Worm (Caenorhabditis elegans) whole organism, young adult: ENCODE results near the gene ZC395.11.

ENCODE experiments used
- B0035.1 ChIP-seq: sonication (generic microtip); optimal IDR thresholded peaks from 2 replicates; lab custom pipeline; 2016; ENCODE audit warnings: missing genetic modification characterization, mild to moderate bottlenecking, missing compliant biosample characterization, missing genotype, missing genetic modification reagents
- B0336.3 ChIP-seq: fragments of 200-800 bp; sonication (Bioruptor generic); IDR thresholded peaks from 2 replicates; pipeline ENCODE4 v1.3.6; 2022; ENCODE audit warnings: missing genetic modification characterization, missing compliant biosample characterization
- F37B4.10 ChIP-seq: fragments of 200-800 bp; sonication (Bioruptor generic); IDR thresholded peaks from 2 replicates; pipeline ENCODE4 v1.3.6; 2022; ENCODE audit warnings: missing genetic modification characterization, missing compliant biosample characterization
- F57A8.1 ChIP-seq: fragments of 200-800 bp; sonication (Bioruptor generic); optimal IDR thresholded peaks from 2 replicates; lab custom pipeline; 2018; ENCODE audit warnings: mild to moderate bottlenecking, missing genetic modification characterization, moderate library complexity, missing compliant biosample characterization
- K11D2.4 ChIP-seq: fragments of 200-800 bp; sonication (Bioruptor generic); IDR thresholded peaks from 2 replicates; pipeline ENCODE4 v1.3.6; 2022; ENCODE audit warnings: missing genetic modification reagents, missing genetic modification characterization, missing compliant biosample characterization
- T07F8.4 ChIP-seq: sonication (generic microtip); optimal IDR thresholded peaks from 2 replicates; lab custom pipeline; 2016; ENCODE audit warnings: mild to moderate bottlenecking, missing genetic modification characterization, moderate library complexity, missing compliant biosample characterization
- Y53G8AR.9 ChIP-seq: fragments of 200-800 bp; sonication (Bioruptor generic); conservative IDR thresholded peaks from 2 replicates; pipeline ENCODE4 v1.3.6; 2022; ENCODE audit warnings: missing genetic modification reagents, missing genetic modification characterization, missing compliant biosample characterization
- ZK185.1 ChIP-seq: sonication (generic microtip); optimal IDR thresholded peaks from 2 replicates; lab custom pipeline; 2016; ENCODE audit warnings: mild to moderate bottlenecking, missing genetic modification characterization, missing compliant biosample characterization; ENCODE audit not compliant: poor library complexity, severe bottlenecking
- attf-3 ChIP-seq: fragments of 200-800 bp; sonication (Bioruptor generic); conservative IDR thresholded peaks from 2 replicates; pipeline ENCODE4 v1.3.6; 2022; ENCODE audit warnings: missing genetic modification reagents, missing genetic modification characterization, missing compliant biosample characterization
- attf-6 ChIP-seq: fragments of 200-800 bp; sonication (Bioruptor generic); IDR thresholded peaks from 2 replicates; pipeline ENCODE4 v1.3.6; 2022; ENCODE audit warnings: missing genetic modification reagents, missing genetic modification characterization, missing compliant biosample characterization
- bed-1 ChIP-seq: fragments of 200-800 bp; sonication (Bioruptor generic); IDR thresholded peaks from 2 replicates; pipeline ENCODE4 v1.3.6; 2022; ENCODE audit warnings: missing genetic modification reagents, missing genetic modification characterization, missing compliant biosample characterization
- efl-1 ChIP-seq: fragments of 150-350 bp; optimal IDR thresholded peaks from 2 replicates; lab custom pipeline; 2014; ENCODE audit warnings: missing biosample characterization, missing genetic modification reagents, missing genetic modification characterization
- egl-44 ChIP-seq: fragments of 200-800 bp; sonication (Bioruptor generic); IDR thresholded peaks from 2 replicates; pipeline ENCODE4 v1.3.6; 2022; ENCODE audit warnings: missing genetic modification reagents, missing genetic modification characterization, missing compliant biosample characterization
- ekl-4 ChIP-seq: fragments of 200-800 bp; sonication (Bioruptor generic); IDR thresholded peaks from 2 replicates; pipeline ENCODE4 v1.3.6; 2022; ENCODE audit warnings: missing genetic modification reagents, missing genetic modification characterization, missing compliant biosample characterization
- hsf-1 ChIP-seq: fragments of 200-800 bp; sonication (Bioruptor generic); IDR thresholded peaks from 2 replicates; pipeline ENCODE4 v1.3.6; 2022; ENCODE audit warnings: missing genetic modification reagents, missing genetic modification characterization, missing compliant biosample characterization
- lag-1 ChIP-seq: fragments of 200-800 bp; sonication (Bioruptor generic); IDR thresholded peaks from 2 replicates; pipeline ENCODE4 v1.3.6; 2022; ENCODE audit warnings: missing genetic modification reagents, missing genetic modification characterization, missing compliant biosample characterization
- let-526 ChIP-seq: fragments of 200-800 bp; sonication (Bioruptor generic); IDR thresholded peaks from 2 replicates; pipeline ENCODE4 v1.3.6; 2022; ENCODE audit warnings: missing genetic modification reagents, missing genetic modification characterization, missing compliant biosample characterization
- lin-26 ChIP-seq: fragments of 200-800 bp; sonication (Bioruptor generic); IDR thresholded peaks from 2 replicates; pipeline ENCODE4 v1.3.6; 2022; ENCODE audit warnings: missing genetic modification reagents, missing genetic modification characterization, missing compliant biosample characterization
- lin-40 ChIP-seq: sonication (generic microtip); optimal IDR thresholded peaks from 2 replicates; lab custom pipeline; 2016; ENCODE audit warnings: missing genetic modification characterization, mild to moderate bottlenecking, missing compliant biosample characterization, missing genotype, missing genetic modification reagents
- lsl-1 ChIP-seq: fragments of 200-800 bp; sonication (Bioruptor generic); optimal IDR thresholded peaks from 2 replicates; lab custom pipeline; 2018; ENCODE audit warnings: mild to moderate bottlenecking, missing genetic modification characterization, moderate library complexity, missing compliant biosample characterization
- madf-6 ChIP-seq: fragments of 200-800 bp; sonication (Bioruptor generic); IDR thresholded peaks from 2 replicates; pipeline ENCODE4 v1.3.6; 2022; ENCODE audit warnings: missing genetic modification reagents, missing genetic modification characterization, missing compliant biosample characterization
- madf-8 ChIP-seq: fragments of 200-800 bp; sonication (Bioruptor generic); conservative IDR thresholded peaks from 2 replicates; pipeline ENCODE4 v1.3.6; 2022; ENCODE audit warnings: missing genetic modification reagents, missing genetic modification characterization, missing compliant biosample characterization
- nfya-2 ChIP-seq: fragments of 200-800 bp; sonication (Bioruptor generic); IDR thresholded peaks from 2 replicates; pipeline ENCODE4 v1.3.6; 2022; ENCODE audit warnings: missing genetic modification reagents, missing genetic modification characterization, missing compliant biosample characterization
- nhr-80 ChIP-seq: sonication (generic microtip); optimal IDR thresholded peaks from 2 replicates; lab custom pipeline; 2016; ENCODE audit warnings: missing genetic modification characterization, missing compliant biosample characterization
- pha-4 ChIP-seq: fragments of 150-350 bp; sonication (generic microtip); optimal IDR thresholded peaks from 2 replicates; lab custom pipeline; 2014; ENCODE audit warnings: missing biosample characterization, missing genetic modification reagents, missing genetic modification characterization
- snpc-3.4 ChIP-seq: sonication (generic microtip); optimal IDR thresholded peaks from 2 replicates; lab custom pipeline; 2017; ENCODE audit warnings: missing genetic modification characterization, mild to moderate bottlenecking, missing compliant biosample characterization, antibody characterized with exemption, moderate library complexity, missing genotype, missing genetic modification reagents
- somi-1 ChIP-seq: fragments of 200-800 bp; sonication (Bioruptor generic); optimal IDR thresholded peaks from 2 replicates; lab custom pipeline; 2018; ENCODE audit warnings: mild to moderate bottlenecking, missing genetic modification characterization, missing compliant biosample characterization
- tbp1 ChIP-seq: fragments of 200-800 bp; sonication (Bioruptor generic); optimal IDR thresholded peaks from 2 replicates; lab custom pipeline; 2018; ENCODE audit warnings: mild to moderate bottlenecking, missing genetic modification characterization, missing compliant biosample characterization
- xnd-1 ChIP-seq: sonication (generic microtip); optimal IDR thresholded peaks from 2 replicates; lab custom pipeline; 2016; ENCODE audit warnings: missing genotype, missing genetic modification reagents, missing genetic modification characterization, missing compliant biosample characterization
- zfh-2 ChIP-seq: fragments of 200-800 bp; sonication (Bioruptor generic); conservative IDR thresholded peaks from 2 replicates; pipeline ENCODE4 v1.3.6; 2022; ENCODE audit warnings: missing genetic modification reagents, missing genetic modification characterization, missing compliant biosample characterization
- zim-3 ChIP-seq: sonication (generic microtip); optimal IDR thresholded peaks from 2 replicates; lab custom pipeline; 2017; ENCODE audit warnings: mild to moderate bottlenecking, missing genetic modification characterization, moderate library complexity, missing compliant biosample characterization

ZC395.11 gene

ce11 chrIII:5254108-5254507, 32.0 kb downstream of the ZC395.11 start, which contains the start of the genes sumv-1 and gop-1:
Gene sumv-1, minus strand, starts transcription at chrIII:5254187.
Gene gop-1, plus strand, starts transcription at chrIII:5254438.
- TF ChIP-seq Y53G8AR.9 (GFP tag; lab: Robert Waterston, UW) (no peak), attf-3 (GFP tag; lab: Robert Waterston, UW) (peak; percentile 83), bed-1 (GFP tag; lab: Robert Waterston, UW) (no peak), tbp1 (GFP tag; lab: Kevin White, UChicago) (no peak), F37B4.10 (no peak), let-526 (GFP tag; lab: Robert Waterston, UW) (no peak), attf-6 (GFP tag; lab: Robert Waterston, UW) (no peak)
- TF ChIP-seq, all 124 proteins: peak for 1

ce11 chrIII:5248706-5249105, 37.4 kb downstream of the ZC395.11 start:
- no peak for TF ChIP-seq let-526 (GFP tag; lab: Robert Waterston, UW)
- TF ChIP-seq efl-1 (GFP tag; lab: Kevin White, UChicago) = no peak
- no peak for TF ChIP-seq lsl-1 (GFP tag; lab: Kevin White, UChicago)
- TF ChIP-seq xnd-1 = no peak
- TF ChIP-seq lag-1 (GFP tag; lab: Robert Waterston, UW) = no peak
- TF ChIP-seq ZK185.1 = no peak
- no peak for TF ChIP-seq madf-6 (GFP tag; lab: Robert Waterston, UW)
- TF ChIP-seq F57A8.1 (GFP tag; lab: Kevin White, UChicago) = no peak
- TF ChIP-seq B0035.1 (tag; lab: Kevin White, UChicago) = no peak
- no peak for TF ChIP-seq pha-4
- TF ChIP-seq nhr-80 = no peak
- TF ChIP-seq zfh-2 (GFP tag; lab: Robert Waterston, UW) = no peak
- no peak for TF ChIP-seq ekl-4 (GFP tag; lab: Robert Waterston, UW)
- no peak for TF ChIP-seq madf-8 (GFP tag; lab: Robert Waterston, UW)
- TF ChIP-seq nfya-2 = no peak
- TF ChIP-seq B0336.3 (GFP tag; lab: Robert Waterston, UW) = no peak
- TF ChIP-seq attf-6 (GFP tag; lab: Robert Waterston, UW) = no peak
- TF ChIP-seq egl-44 = no peak
- no peak for TF ChIP-seq snpc-3.4 (tag; lab: Kevin White, UChicago)
- TF ChIP-seq lin-40 (tag; lab: Kevin White, UChicago) = no peak

DNA sequence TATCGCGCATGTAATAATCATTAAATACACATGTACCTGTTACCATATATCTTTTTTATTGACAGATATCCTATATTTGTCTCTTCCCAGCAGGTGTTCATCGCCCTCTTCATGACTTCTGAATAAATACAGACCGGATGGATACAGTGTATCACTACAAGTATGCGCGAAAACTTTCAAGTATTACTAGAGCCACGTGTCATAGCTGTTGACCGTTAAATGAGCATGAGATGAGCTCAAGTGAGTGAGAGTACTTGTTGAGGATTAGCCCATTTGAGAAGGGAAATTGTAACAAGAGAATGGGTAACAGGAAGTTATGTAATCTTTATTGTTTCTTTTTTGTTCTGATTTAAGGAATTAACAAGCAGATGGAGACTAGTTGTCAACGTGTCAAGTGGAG, 41.0 kb downstream of the ZC395.11 start:
- TF ChIP-seq lin-26 (GFP tag; lab: Robert Waterston, UW) (no peak), nhr-80 (no peak)

- TF ChIP-seq K11D2.4 (GFP tag; lab: Robert Waterston, UW) = no peak
- TF ChIP-seq nhr-80 = no peak
- no peak for TF ChIP-seq T07F8.4 (tag; lab: Kevin White, UChicago)
- TF ChIP-seq somi-1 (GFP tag; lab: Kevin White, UChicago) = no peak
- TF ChIP-seq zim-3 (tag; lab: Kevin White, UChicago) = no peak
Measured at ce11 chrIII:5244539-5244938, 41.6 kb downstream of the ZC395.11 start, which contains the start of gene cnd-1. Gene cnd-1, minus strand, starts transcription at chrIII:5244639.

DNA sequence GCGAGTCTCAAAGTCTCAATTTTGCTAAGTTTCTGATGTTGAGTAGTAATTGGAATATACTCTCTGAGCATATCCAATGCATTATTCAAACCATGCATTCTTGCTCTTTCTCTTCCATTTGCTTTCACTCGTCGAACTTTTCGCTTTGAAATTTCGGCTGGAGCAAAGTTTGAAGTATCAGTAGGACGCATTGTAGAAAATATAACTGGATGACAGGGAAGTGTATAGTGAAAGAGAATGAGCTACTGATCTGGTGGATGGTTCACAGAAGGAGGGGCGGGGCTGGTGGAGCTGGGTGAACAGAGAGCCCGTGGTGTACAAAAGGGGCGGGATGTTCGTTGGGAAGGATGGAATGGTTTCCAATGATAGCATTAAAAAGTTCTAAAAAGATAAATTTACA, 44.3 kb downstream of the ZC395.11 start:
- 0 out of 2 replicates have a peak, but pooled peaks have one; percentile 53 for TF ChIP-seq F37B4.10
- no peak for TF ChIP-seq hsf-1 (GFP tag; lab: Robert Waterston, UW)
